Fruit fly (Drosophila melanogaster) Kc167 (cell line): Measurements from ENCODE around the gene TSG101.

Source experiments
- Myc ChIP-seq: fragments of >200 bp; optimal IDR thresholded peaks from 2 replicates; lab custom pipeline; 2017; ENCODE audit warnings: missing external identifiers
- Sin3A ChIP-seq: fragments of >200 bp; optimal IDR thresholded peaks from 2 replicates; lab custom pipeline; 2018; ENCODE audit warnings: missing external identifiers
- h ChIP-seq: fragments of >200 bp; optimal IDR thresholded peaks from 3 replicates; lab custom pipeline; 2018; ENCODE audit warnings: missing external identifiers
- insv ChIP-seq: fragments of >200 bp; optimal IDR thresholded peaks from 3 replicates; lab custom pipeline; 2018; ENCODE audit warnings: missing external identifiers
- psq ChIP-seq: fragments of >200 bp; optimal IDR thresholded peaks from 2 replicates; lab custom pipeline; 2017; ENCODE audit warnings: missing external identifiers
- ttk ChIP-seq: sonication (Bioruptor generic); optimal IDR thresholded peaks from 2 replicates; lab custom pipeline; 2017; ENCODE audit warnings: missing external identifiers

TSG101 gene

DNA sequence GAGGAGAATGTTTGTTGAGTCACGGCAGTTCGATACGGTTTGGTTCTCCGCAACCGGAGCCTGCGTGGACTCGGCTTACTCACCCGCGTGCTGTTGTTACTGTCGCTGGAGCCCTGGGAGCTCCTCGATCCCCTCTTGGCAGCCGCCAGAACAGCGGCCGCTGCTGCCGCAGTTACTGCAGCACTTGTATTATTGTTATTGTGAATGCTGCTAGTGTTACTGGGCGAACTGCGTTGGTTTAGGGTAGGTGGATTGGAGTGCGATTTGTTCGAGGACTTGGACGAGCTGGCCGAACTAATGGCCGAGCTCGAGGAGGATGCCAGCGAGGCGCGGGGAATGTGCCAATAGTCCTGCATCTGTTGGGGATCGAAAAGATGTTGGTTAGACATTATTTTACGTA is 31.6 kb upstream of the TSG101 start:
- TF ChIP-seq Myc (lab: Kevin White, UChicago), result no peak
- TF ChIP-seq insv, result no peak
- no peak for TF ChIP-seq h (lab: Kevin White, UChicago)
- no peak for TF ChIP-seq psq (lab: Kevin White, UChicago)
- TF ChIP-seq ttk, result no peak
- no peak for TF ChIP-seq Sin3A (lab: Kevin White, UChicago)

DNA sequence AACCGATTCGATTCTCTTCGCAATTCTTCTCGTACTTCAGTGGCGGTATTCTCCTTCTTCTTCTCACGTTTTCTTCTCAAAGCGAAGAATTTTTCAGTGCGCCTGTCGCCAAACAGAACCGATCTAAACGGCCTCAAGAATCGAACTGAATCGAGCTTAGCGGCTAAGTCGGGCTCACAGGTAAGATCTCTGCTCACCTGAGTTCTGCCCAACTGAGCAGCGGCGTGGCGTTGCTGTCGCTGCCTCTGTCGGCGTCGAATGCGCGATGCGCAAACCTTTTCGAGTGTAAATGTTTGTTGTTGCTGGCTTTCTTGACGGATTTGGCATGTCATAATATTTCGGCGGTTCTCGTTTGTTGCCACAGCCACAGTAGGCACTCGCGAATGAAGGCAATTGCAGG is 30.2 kb upstream of the TSG101 start:
- TF ChIP-seq h (lab: Kevin White, UChicago), result no peak
- no peak for TF ChIP-seq psq (lab: Kevin White, UChicago)
- TF ChIP-seq Sin3A (lab: Kevin White, UChicago), result no peak
- TF ChIP-seq Myc (lab: Kevin White, UChicago), result no peak
- no peak for TF ChIP-seq ttk

DNA sequence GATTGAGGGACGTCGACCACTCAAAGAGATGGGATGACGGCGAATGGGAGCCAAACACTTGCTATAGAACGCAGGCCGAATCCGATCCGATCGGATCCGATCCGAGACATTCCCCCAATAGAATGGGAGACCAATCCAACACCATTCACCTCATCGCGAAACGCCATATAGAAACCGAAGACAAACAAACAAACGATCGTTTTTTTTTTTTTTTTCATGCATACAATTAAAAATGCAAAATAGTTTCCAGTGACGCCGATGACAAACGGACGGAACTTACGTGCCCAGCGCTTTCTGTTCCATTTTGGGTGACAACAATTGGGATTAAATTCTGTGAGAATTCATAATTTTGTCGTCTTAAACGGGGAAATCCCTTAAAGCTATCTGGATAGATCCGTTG is 28.1 kb upstream of the TSG101 start:
- no peak for TF ChIP-seq Myc (lab: Kevin White, UChicago)
- TF ChIP-seq ttk, result no peak
- no peak for TF ChIP-seq h (lab: Kevin White, UChicago)
- TF ChIP-seq insv, result no peak
- no peak for TF ChIP-seq Sin3A (lab: Kevin White, UChicago)
- no peak for TF ChIP-seq psq (lab: Kevin White, UChicago)

DNA sequence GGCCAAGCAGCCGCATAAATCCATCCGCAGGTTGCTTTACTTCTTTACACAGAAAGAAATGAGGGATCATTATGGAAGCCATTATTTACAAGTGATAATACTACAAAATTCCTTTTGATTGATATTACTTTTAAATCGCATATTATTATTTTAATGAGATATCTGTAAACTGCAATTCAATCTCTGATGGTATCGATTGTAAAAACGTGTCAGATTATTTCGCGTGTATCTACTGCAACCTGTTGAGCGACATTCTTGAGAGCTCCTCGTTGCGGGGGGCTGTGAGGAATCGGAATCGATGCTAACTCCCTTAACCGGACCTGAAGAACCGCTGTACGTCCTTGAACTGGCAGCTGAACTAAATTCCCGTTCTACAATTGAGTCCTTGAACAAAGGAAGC is 24.0 kb upstream of the TSG101 start:
- TF ChIP-seq h (lab: Kevin White, UChicago) (no peak), insv (no peak), Myc (lab: Kevin White, UChicago) (no peak), psq (lab: Kevin White, UChicago) (no peak), Sin3A (lab: Kevin White, UChicago) (no peak), ttk (no peak)

DNA sequence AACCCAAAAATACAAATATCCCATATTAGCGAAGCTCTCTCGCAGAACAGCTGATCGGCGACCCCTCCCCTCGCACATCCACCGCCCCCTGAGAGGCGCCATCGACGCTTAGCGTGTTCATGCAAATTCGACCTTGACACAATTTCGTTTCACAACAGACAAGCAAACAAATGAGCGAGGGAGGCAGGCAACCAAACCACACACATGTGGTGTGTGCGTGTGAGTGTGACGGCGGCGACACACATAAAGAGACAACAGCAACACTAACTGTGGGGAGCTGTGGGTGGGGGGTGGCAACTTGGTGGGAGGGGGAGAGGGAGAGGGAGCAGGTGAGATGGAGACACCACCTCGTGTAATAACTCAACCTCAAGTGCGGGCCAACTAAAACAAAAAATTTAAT is 17.4 kb upstream of the TSG101 start:
- TF ChIP-seq Sin3A (lab: Kevin White, UChicago) (no peak), Myc (lab: Kevin White, UChicago) (no peak), insv (no peak), psq (lab: Kevin White, UChicago) (no peak), ttk (no peak), h (lab: Kevin White, UChicago) (no peak)

DNA sequence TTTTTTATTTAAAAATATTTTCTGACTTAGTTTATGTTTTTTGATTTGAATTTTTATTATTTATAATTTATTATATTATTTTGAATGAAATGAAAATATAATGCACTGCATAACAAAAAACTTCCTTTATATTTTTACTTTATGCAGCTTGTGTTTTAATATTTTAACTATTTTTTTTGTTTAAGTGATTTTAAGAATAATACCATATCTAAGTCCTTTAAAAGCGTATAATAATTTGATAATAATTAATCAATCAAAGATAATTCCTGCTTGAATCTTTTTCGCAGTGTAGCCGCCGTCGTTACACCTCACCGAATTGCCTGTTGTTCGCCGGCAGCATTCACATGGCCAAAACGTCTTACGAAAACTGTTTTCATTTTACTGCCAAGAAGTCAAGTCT is 16.9 kb upstream of the TSG101 start:
- TF ChIP-seq insv (no peak), Sin3A (lab: Kevin White, UChicago) (no peak), h (lab: Kevin White, UChicago) (no peak), Myc (lab: Kevin White, UChicago) (no peak), ttk (no peak), psq (lab: Kevin White, UChicago) (no peak)

DNA sequence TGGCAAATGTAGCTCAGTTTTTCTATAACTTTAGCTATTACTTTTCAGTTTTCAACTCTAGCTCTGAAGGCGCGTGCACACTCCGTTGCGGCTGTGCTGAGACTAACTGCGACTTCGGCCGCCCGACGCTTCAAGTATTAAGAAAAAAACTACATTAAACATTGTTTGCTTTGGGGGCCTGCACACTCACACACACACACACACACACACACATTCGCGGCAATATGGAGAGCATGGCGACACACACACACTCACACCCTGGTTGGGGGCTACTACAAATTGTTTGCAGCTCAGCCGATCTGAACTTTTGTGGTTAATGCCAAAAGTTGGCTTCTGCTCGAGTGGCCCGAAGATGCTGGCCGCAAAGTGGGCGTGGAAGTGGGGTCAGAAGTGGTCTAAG is 13.1 kb upstream of the TSG101 start, which contains the start of gene CG13024:
Gene CG13024, minus strand, starts transcription at position 108 of the 400 bp plus-strand sequence.
- TF ChIP-seq psq (lab: Kevin White, UChicago) (no peak), h (lab: Kevin White, UChicago) (no peak), Sin3A (lab: Kevin White, UChicago) (no peak), Myc (lab: Kevin White, UChicago) (no peak), insv (no peak), ttk (no peak)

DNA sequence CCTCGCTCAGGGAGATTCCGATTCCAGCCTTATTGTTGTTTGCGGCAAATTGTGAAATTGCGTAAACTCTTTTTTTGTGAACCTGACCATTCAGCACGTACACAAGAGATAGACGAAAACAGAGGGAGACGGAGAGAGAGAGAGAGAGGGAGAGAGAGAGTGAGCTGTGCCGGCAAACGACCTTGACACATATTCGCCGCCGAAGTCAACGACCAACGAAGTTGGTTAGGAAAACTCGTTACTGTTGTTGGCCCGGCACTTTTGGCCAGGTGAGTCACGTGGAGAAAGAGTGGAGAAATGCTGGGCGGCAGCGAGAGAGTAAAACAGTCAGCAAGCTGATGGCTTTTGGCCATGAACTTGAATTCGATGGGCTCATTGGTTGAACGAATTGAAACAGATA is 12.1 kb upstream of the TSG101 start:
- TF ChIP-seq psq (lab: Kevin White, UChicago) (no peak), h (lab: Kevin White, UChicago) (no peak), insv (no peak), ttk (no peak), Myc (lab: Kevin White, UChicago) (no peak), Sin3A (lab: Kevin White, UChicago) (no peak)

DNA sequence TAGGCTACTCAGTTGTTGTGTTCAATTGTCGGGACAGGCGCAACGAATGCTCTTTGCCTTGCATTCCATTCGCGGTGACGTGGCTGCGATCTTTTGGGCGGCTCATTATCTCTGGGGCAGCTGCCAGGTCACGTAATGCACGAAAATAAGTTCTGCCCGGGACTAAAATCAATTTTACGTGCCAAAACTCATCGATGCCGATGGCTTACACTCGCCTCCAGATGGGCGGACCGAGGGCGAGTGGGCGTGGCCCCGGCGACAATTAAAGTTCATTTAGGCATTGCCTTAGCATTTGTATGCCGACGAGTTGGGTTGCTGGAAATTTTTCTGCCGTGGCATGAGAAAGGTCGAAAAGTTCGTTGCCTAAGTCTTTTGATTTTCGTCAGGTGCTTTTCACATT is 5.4 kb upstream of the TSG101 start:
- TF ChIP-seq Sin3A (lab: Kevin White, UChicago), result no peak
- no peak for TF ChIP-seq Myc (lab: Kevin White, UChicago)
- TF ChIP-seq insv, result no peak
- TF ChIP-seq psq (lab: Kevin White, UChicago), result no peak
- TF ChIP-seq h (lab: Kevin White, UChicago), result no peak
- TF ChIP-seq ttk, result no peak

DNA sequence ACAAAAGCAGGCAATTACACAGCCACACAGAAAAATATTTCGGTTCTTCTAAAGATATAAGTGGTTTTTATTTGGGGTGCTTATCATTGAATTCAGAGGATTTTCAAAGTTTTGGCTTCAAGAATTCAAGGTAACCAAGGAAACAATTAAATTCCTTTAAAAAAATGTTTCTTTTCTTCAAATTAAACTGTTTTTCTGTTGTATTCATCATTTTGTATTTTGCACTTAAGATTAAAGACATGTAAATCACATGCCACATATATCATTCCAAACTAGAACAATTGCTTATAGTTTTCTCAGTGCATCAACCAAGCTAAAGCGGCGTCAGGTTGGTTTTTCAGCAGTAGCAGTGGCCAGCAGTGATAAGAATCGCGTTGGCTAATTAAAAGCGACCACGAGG is 1.6 kb upstream of the TSG101 start:
- TF ChIP-seq Sin3A (lab: Kevin White, UChicago), result no peak
- no peak for TF ChIP-seq Myc (lab: Kevin White, UChicago)

DNA sequence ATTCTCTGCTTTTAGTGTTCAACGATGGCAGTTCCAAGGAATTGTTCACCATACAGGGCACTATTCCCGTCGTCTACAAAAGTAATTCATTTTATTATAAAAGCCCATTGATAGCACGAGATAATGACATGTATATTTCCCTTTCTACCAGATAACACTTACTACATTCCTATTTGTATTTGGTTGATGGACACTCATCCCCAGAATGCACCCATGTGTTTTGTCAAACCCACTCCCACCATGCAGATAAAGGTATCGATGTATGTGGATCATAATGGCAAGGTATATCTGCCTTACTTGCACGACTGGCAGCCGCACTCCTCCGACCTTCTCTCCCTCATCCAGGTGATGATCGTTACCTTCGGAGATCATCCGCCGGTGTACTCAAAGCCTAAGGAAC is 858 bp downstream of the TSG101 start:
- TF ChIP-seq Sin3A (lab: Kevin White, UChicago) (no peak), h (lab: Kevin White, UChicago) (no peak), ttk (no peak), insv (no peak), Myc (lab: Kevin White, UChicago) (no peak), psq (lab: Kevin White, UChicago) (no peak)

DNA sequence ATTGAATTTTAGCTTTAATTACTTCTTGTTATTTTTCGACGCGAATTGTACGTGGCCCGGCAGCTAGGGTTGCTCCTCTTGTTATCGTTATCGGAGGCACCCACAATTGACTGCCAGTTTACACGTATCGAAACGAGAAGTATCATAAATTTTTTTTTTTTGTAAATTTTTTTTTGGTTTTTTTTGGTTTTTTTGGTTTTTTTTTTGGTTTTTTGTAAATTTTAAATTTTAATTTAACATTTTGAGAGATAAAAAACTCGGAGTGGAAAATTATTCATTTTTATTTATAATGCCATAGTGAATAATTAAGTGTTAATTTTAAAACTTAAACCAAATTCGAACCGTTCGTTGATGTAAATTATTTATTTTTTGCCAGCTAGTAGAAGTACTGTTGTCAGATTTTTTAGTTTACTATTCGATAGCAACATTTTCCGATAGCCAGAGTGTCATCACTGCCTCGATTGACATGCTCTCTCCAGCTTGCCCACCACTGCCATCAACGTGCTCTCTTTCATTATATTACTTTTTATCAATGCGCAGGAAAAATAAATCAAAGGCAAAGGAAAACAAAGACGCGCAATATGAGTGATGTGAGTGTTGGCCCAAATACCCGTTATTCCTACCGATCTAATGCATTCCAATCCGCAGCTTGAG is 3.0 kb downstream of the TSG101 start, which contains the start of the genes kud and Zcchc7:
Gene kud, minus strand, starts transcription at position 72 of the 654 bp plus-strand sequence.
Gene Zcchc7, plus strand, starts transcription at position 467 of the 654 bp plus-strand sequence.
- TF ChIP-seq insv (no peak), psq (lab: Kevin White, UChicago) (no peak), Myc (lab: Kevin White, UChicago) (no peak)
